Worm (Caenorhabditis elegans): ENCODE data around the gene F46G10.1.

The F46G10.1 gene

ce11 chrX:13278876-13279275, 32.7 kb downstream of the F46G10.1 start, which contains the start of gene phf-33:
Gene phf-33 (minus strand): TSS chrX:13278976.
- TF ChIP-seq flt-1 (GFP tag; IDR thresholded peaks at IDR 0.05): no peak
- TF ChIP-seq ztf-29 (GFP tag; IDR thresholded peaks at IDR 0.05): no peak
- no peak for TF ChIP-seq tab-1 (GFP tag; IDR thresholded peaks at IDR 0.05)

- no peak for TF ChIP-seq klf-2 (GFP tag; conservative IDR thresholded peaks at IDR 0.05)
- TF ChIP-seq tab-1 (GFP tag; IDR thresholded peaks at IDR 0.05): no peak
- no peak for TF ChIP-seq cog-1 (tag; optimal IDR thresholded peaks at IDR 0.05)
- no peak for TF ChIP-seq ztf-23 (GFP tag; IDR thresholded peaks at IDR 0.05)
- TF ChIP-seq ref-1 (GFP tag; conservative IDR thresholded peaks at IDR 0.05): no peak
- TF ChIP-seq T22C8.4 (GFP tag; IDR thresholded peaks at IDR 0.05): no peak
- TF ChIP-seq ztf-29 (GFP tag; IDR thresholded peaks at IDR 0.05): no peak
- TF ChIP-seq med-1 (GFP tag; optimal IDR thresholded peaks at IDR 0.05; ENCODE audit: insufficient read depth): no peak
- TF ChIP-seq flt-1 (GFP tag; IDR thresholded peaks at IDR 0.05): no peak
Observed at ce11 chrX:13274102-13274501, 37.5 kb downstream of the F46G10.1 start, which contains the start of gene cyp-14A3. Gene cyp-14A3 (minus strand): TSS chrX:13274202.

ce11 chrX:13269586-13269985, 42.0 kb downstream of the F46G10.1 start, which contains the start of gene cyp-14A2:
Gene cyp-14A2 (minus strand): TSS chrX:13269686.
- no peak for TF ChIP-seq klf-2 (GFP tag; conservative IDR thresholded peaks at IDR 0.05)
- TF ChIP-seq tab-1 (GFP tag; IDR thresholded peaks at IDR 0.05): no peak
- no peak for TF ChIP-seq T22C8.4 (GFP tag; IDR thresholded peaks at IDR 0.05)

ce11 chrX:13267230-13267629, 44.3 kb downstream of the F46G10.1 start, which contains the start of gene cyp-14A1:
Gene cyp-14A1 (minus strand): TSS chrX:13267355.
- no peak for TF ChIP-seq tab-1 (GFP tag; IDR thresholded peaks at IDR 0.05)
- no peak for TF ChIP-seq klf-2 (GFP tag; conservative IDR thresholded peaks at IDR 0.05)
- no peak for TF ChIP-seq ztf-29 (GFP tag; IDR thresholded peaks at IDR 0.05)
- no peak for TF ChIP-seq T22C8.4 (GFP tag; IDR thresholded peaks at IDR 0.05)
- TF ChIP-seq flt-1 (GFP tag; IDR thresholded peaks at IDR 0.05): no peak
- no peak for TF ChIP-seq cog-1 (tag; optimal IDR thresholded peaks at IDR 0.05)
- TF ChIP-seq ref-1 (GFP tag; conservative IDR thresholded peaks at IDR 0.05): no peak
- TF ChIP-seq ztf-23 (GFP tag; IDR thresholded peaks at IDR 0.05): no peak

ce11 chrX:13264550-13264949, 47.0 kb downstream of the F46G10.1 start:
- TF ChIP-seq ztf-23 (GFP tag; IDR thresholded peaks at IDR 0.05) (peak; percentile 94), flt-1 (GFP tag; IDR thresholded peaks at IDR 0.05) (peak; percentile 92), ztf-29 (GFP tag; IDR thresholded peaks at IDR 0.05) (peak; percentile 88), cog-1 (tag; optimal IDR thresholded peaks at IDR 0.05) (peak; percentile 44), med-1 (GFP tag; optimal IDR thresholded peaks at IDR 0.05; ENCODE audit: insufficient read depth) (peak; percentile 28), T22C8.4 (GFP tag; IDR thresholded peaks at IDR 0.05) (peak; percentile 89), klf-2 (GFP tag; conservative IDR thresholded peaks at IDR 0.05) (peak; percentile 90), ref-1 (GFP tag; conservative IDR thresholded peaks at IDR 0.05) (peak; percentile 77), tab-1 (GFP tag; IDR thresholded peaks at IDR 0.05) (peak; percentile 92)

- TF ChIP-seq ref-1 (GFP tag; conservative IDR thresholded peaks at IDR 0.05) (no peak), ztf-23 (GFP tag; IDR thresholded peaks at IDR 0.05) (no peak), T22C8.4 (GFP tag; IDR thresholded peaks at IDR 0.05) (no peak), ztf-29 (GFP tag; IDR thresholded peaks at IDR 0.05) (no peak), med-1 (GFP tag; optimal IDR thresholded peaks at IDR 0.05; ENCODE audit: insufficient read depth) (no peak), tab-1 (GFP tag; IDR thresholded peaks at IDR 0.05) (no peak), flt-1 (GFP tag; IDR thresholded peaks at IDR 0.05) (no peak), klf-2 (GFP tag; conservative IDR thresholded peaks at IDR 0.05) (no peak), cog-1 (tag; optimal IDR thresholded peaks at IDR 0.05) (no peak)
Observed at ce11 chrX:13262195-13262594, 49.4 kb downstream of the F46G10.1 start, which contains the start of gene K09A11.1. Gene K09A11.1 (plus strand): TSS chrX:13262495.
